Worm (Caenorhabditis elegans) whole organism, young adult: ENCODE results near the gene F23F12.13.

Source experiments
- B0019.2 ChIP-seq: fragments of 200-800 bp; sonication (Bioruptor generic); conservative IDR thresholded peaks from 2 replicates; pipeline ENCODE4 v1.3.6; 2022; ENCODE audit warnings: missing genetic modification reagents, missing genetic modification characterization, missing compliant biosample characterization
- D2030.7 ChIP-seq: fragments of 200-800 bp; sonication (Bioruptor generic); IDR thresholded peaks from 2 replicates; pipeline ENCODE4 v1.3.6; 2022; ENCODE audit warnings: missing genetic modification reagents, missing genetic modification characterization, missing compliant biosample characterization
- F10E7.11 ChIP-seq: sonication (generic microtip); optimal IDR thresholded peaks from 2 replicates; lab custom pipeline; 2017; ENCODE audit warnings: mild to moderate bottlenecking, missing genetic modification characterization, moderate library complexity, missing compliant biosample characterization
- F22D6.2 ChIP-seq: sonication (generic microtip); optimal IDR thresholded peaks from 2 replicates; lab custom pipeline; 2016; ENCODE audit warnings: mild to moderate bottlenecking, missing genetic modification characterization, missing compliant biosample characterization
- F52B5.7 ChIP-seq: sonication (generic microtip); optimal IDR thresholded peaks from 2 replicates; lab custom pipeline; 2016; ENCODE audit warnings: mild to moderate bottlenecking, missing genetic modification characterization, missing compliant biosample characterization
- F55B11.4 ChIP-seq: sonication (generic microtip); optimal IDR thresholded peaks from 2 replicates; lab custom pipeline; 2016; ENCODE audit warnings: missing compliant biosample characterization, missing genetic modification characterization, borderline replicate concordance; ENCODE audit not compliant: insufficient read depth
- Y67H2A.10 ChIP-seq: fragments of 200-800 bp; sonication (Bioruptor generic); conservative IDR thresholded peaks from 2 replicates; pipeline ENCODE4 v1.3.6; 2022; ENCODE audit warnings: missing genetic modification reagents, missing genetic modification characterization, missing compliant biosample characterization
- Y95B8A.8 ChIP-seq: fragments of 200-800 bp; sonication (Bioruptor generic); IDR thresholded peaks from 2 replicates; pipeline ENCODE4 v1.3.6; 2022; ENCODE audit warnings: missing genetic modification reagents, missing genetic modification characterization, missing compliant biosample characterization
- ZK185.1 ChIP-seq: sonication (generic microtip); optimal IDR thresholded peaks from 2 replicates; lab custom pipeline; 2016; ENCODE audit warnings: mild to moderate bottlenecking, missing genetic modification characterization, missing compliant biosample characterization; ENCODE audit not compliant: poor library complexity, severe bottlenecking
- ama-1 ChIP-seq, 3 experiments: fragments of 150-350 bp in 1 of 3; sonication (generic microtip) in 2 of 3; optimal IDR thresholded peaks; 2 replicates each; lab custom pipeline; 2014 to 2018; ENCODE audit warnings: missing biosample characterization in 2 of 3, missing genetic modification characterization in 2 of 3, missing genetic modification reagents in 2 of 3
- aptf-2 ChIP-seq: fragments of 200-800 bp; sonication (Bioruptor generic); conservative IDR thresholded peaks from 2 replicates; pipeline ENCODE4 v1.3.6; 2022; ENCODE audit warnings: missing genetic modification reagents, missing genetic modification characterization, missing compliant biosample characterization
- aptf-3 ChIP-seq: fragments of 200-800 bp; sonication (Bioruptor generic); IDR thresholded peaks from 2 replicates; pipeline ENCODE4 v1.3.6; 2022; ENCODE audit warnings: missing genetic modification characterization, missing compliant biosample characterization
- attf-6 ChIP-seq: fragments of 200-800 bp; sonication (Bioruptor generic); IDR thresholded peaks from 2 replicates; pipeline ENCODE4 v1.3.6; 2022; ENCODE audit warnings: missing genetic modification reagents, missing genetic modification characterization, missing compliant biosample characterization
- bed-1 ChIP-seq: fragments of 200-800 bp; sonication (Bioruptor generic); IDR thresholded peaks from 2 replicates; pipeline ENCODE4 v1.3.6; 2022; ENCODE audit warnings: missing genetic modification reagents, missing genetic modification characterization, missing compliant biosample characterization
- ccch-3 ChIP-seq: fragments of 200-800 bp; sonication (Bioruptor generic); optimal IDR thresholded peaks from 2 replicates; lab custom pipeline; 2018; ENCODE audit warnings: mild to moderate bottlenecking, missing genetic modification characterization, missing compliant biosample characterization
- ceh-27 ChIP-seq: fragments of 200-800 bp; sonication (Bioruptor generic); optimal IDR thresholded peaks from 2 replicates; lab custom pipeline; 2018; ENCODE audit warnings: mild to moderate bottlenecking, missing genetic modification characterization, moderate library complexity, missing compliant biosample characterization
- chd-7 ChIP-seq: sonication (generic microtip); optimal IDR thresholded peaks from 2 replicates; lab custom pipeline; 2016; ENCODE audit warnings: mild to moderate bottlenecking, missing genetic modification characterization, moderate library complexity, missing compliant biosample characterization
- die-1 ChIP-seq: sonication (generic microtip); optimal IDR thresholded peaks from 2 replicates; lab custom pipeline; 2016; ENCODE audit warnings: missing genotype, mild to moderate bottlenecking, missing genetic modification characterization, missing compliant biosample characterization
- egl-18 ChIP-seq: fragments of 200-800 bp; sonication (Bioruptor generic); IDR thresholded peaks from 2 replicates; pipeline ENCODE4 v1.3.6; 2022; ENCODE audit warnings: missing genetic modification reagents, missing genetic modification characterization, missing compliant biosample characterization
- egrh-3 ChIP-seq: fragments of 200-800 bp; sonication (Bioruptor generic); IDR thresholded peaks from 2 replicates; pipeline ENCODE4 v1.3.6; 2022; ENCODE audit warnings: missing genetic modification reagents, missing genetic modification characterization, missing compliant biosample characterization
- ekl-4 ChIP-seq: fragments of 200-800 bp; sonication (Bioruptor generic); IDR thresholded peaks from 2 replicates; pipeline ENCODE4 v1.3.6; 2022; ENCODE audit warnings: missing genetic modification reagents, missing genetic modification characterization, missing compliant biosample characterization
- fkh-3 ChIP-seq: sonication (generic microtip); optimal IDR thresholded peaks from 2 replicates; lab custom pipeline; 2016; ENCODE audit warnings: mild to moderate bottlenecking, missing genetic modification characterization, missing compliant biosample characterization
- him-1 ChIP-seq: sonication (generic microtip); optimal IDR thresholded peaks from 2 replicates; lab custom pipeline; 2016; ENCODE audit warnings: missing genotype, missing genetic modification reagents, missing genetic modification characterization, missing compliant biosample characterization
- hmg-1.2 ChIP-seq: fragments of 200-800 bp; sonication (Bioruptor generic); IDR thresholded peaks from 2 replicates; pipeline ENCODE4 v1.3.6; 2022; ENCODE audit warnings: missing genetic modification reagents, missing genetic modification characterization, missing compliant biosample characterization
- hmg-20 ChIP-seq: fragments of 200-800 bp; sonication (Bioruptor generic); IDR thresholded peaks from 2 replicates; pipeline ENCODE4 v1.3.6; 2022; ENCODE audit warnings: missing genetic modification reagents, missing genetic modification characterization, missing compliant biosample characterization
- let-526 ChIP-seq: fragments of 200-800 bp; sonication (Bioruptor generic); IDR thresholded peaks from 2 replicates; pipeline ENCODE4 v1.3.6; 2022; ENCODE audit warnings: missing genetic modification reagents, missing genetic modification characterization, missing compliant biosample characterization
- let-607 ChIP-seq, 2 experiments: fragments of 200-800 bp in 1 of 2; sonication (Bioruptor generic) in 1 of 2; sonication (generic microtip) in 1 of 2; optimal IDR thresholded peaks; 2 replicates each; lab custom pipeline; 2016 to 2018; ENCODE audit warnings: mild to moderate bottlenecking in 2 of 2, missing compliant biosample characterization in 2 of 2, missing genetic modification characterization in 2 of 2, moderate library complexity in 2 of 2, missing genotype in 1 of 2
- lin-54 ChIP-seq: fragments of 200-800 bp; sonication (Bioruptor generic); optimal IDR thresholded peaks from 2 replicates; lab custom pipeline; 2018; ENCODE audit warnings: mild to moderate bottlenecking, missing genetic modification characterization, missing compliant biosample characterization
- lsy-27 ChIP-seq: sonication (generic microtip); optimal IDR thresholded peaks from 2 replicates; lab custom pipeline; 2017; ENCODE audit warnings: missing genetic modification characterization, mild to moderate bottlenecking, missing compliant biosample characterization, antibody characterized with exemption, missing genotype, borderline replicate concordance; ENCODE audit not compliant: insufficient read depth
- madf-6 ChIP-seq: fragments of 200-800 bp; sonication (Bioruptor generic); IDR thresholded peaks from 2 replicates; pipeline ENCODE4 v1.3.6; 2022; ENCODE audit warnings: missing genetic modification reagents, missing genetic modification characterization, missing compliant biosample characterization
- nfya-1 ChIP-seq: sonication (generic microtip); optimal IDR thresholded peaks from 2 replicates; lab custom pipeline; 2017; ENCODE audit warnings: antibody characterized with exemption, missing compliant biosample characterization, missing genetic modification characterization, borderline replicate concordance; ENCODE audit not compliant: insufficient read depth
- nhr-179 ChIP-seq: sonication (generic microtip); optimal IDR thresholded peaks from 2 replicates; lab custom pipeline; 2016; ENCODE audit warnings: mild to moderate bottlenecking, missing genetic modification characterization, missing compliant biosample characterization
- nhr-90 ChIP-seq: sonication (generic microtip); optimal IDR thresholded peaks from 2 replicates; lab custom pipeline; 2016; ENCODE audit warnings: missing genotype, mild to moderate bottlenecking, missing genetic modification characterization, missing compliant biosample characterization
- pha-4 ChIP-seq: fragments of 150-350 bp; sonication (generic microtip); optimal IDR thresholded peaks from 2 replicates; lab custom pipeline; 2014; ENCODE audit warnings: missing biosample characterization, missing genetic modification reagents, missing genetic modification characterization
- sea-2 ChIP-seq: fragments of 200-800 bp; sonication (Bioruptor generic); IDR thresholded peaks from 2 replicates; pipeline ENCODE4 v1.3.6; 2022; ENCODE audit warnings: missing genetic modification characterization, missing compliant biosample characterization
- snpc-1.1 ChIP-seq: sonication (generic microtip); optimal IDR thresholded peaks from 2 replicates; lab custom pipeline; 2017; ENCODE audit warnings: missing genetic modification characterization, mild to moderate bottlenecking, missing compliant biosample characterization, antibody characterized with exemption, moderate library complexity, missing genotype, missing genetic modification reagents; ENCODE audit not compliant: insufficient read depth
- snpc-3.4 ChIP-seq: sonication (generic microtip); optimal IDR thresholded peaks from 2 replicates; lab custom pipeline; 2017; ENCODE audit warnings: missing genetic modification characterization, mild to moderate bottlenecking, missing compliant biosample characterization, antibody characterized with exemption, moderate library complexity, missing genotype, missing genetic modification reagents
- snpc-4 ChIP-seq, 5 experiments: fragments of 150-350 bp in 1 of 5; sonication (generic microtip) in 4 of 5; optimal IDR thresholded peaks; 2 replicates each; lab custom pipeline; 2014 to 2018; ENCODE audit warnings: missing genetic modification characterization in 5 of 5, missing biosample characterization in 3 of 5, antibody characterized with exemption in 2 of 5, mild to moderate bottlenecking in 2 of 5, missing compliant biosample characterization in 2 of 5, missing genotype in 2 of 5, moderate library complexity in 2 of 5, missing genetic modification reagents in 1 of 5
- tbx-9 ChIP-seq: sonication (generic microtip); optimal IDR thresholded peaks from 2 replicates; lab custom pipeline; 2016; ENCODE audit warnings: borderline replicate concordance, missing genetic modification characterization, inconsistent platforms, missing compliant biosample characterization
- unc-62 ChIP-seq: fragments of 150-350 bp; optimal IDR thresholded peaks from 2 replicates; lab custom pipeline; 2014; ENCODE audit warnings: missing biosample characterization, missing genetic modification reagents, missing genetic modification characterization
- xnd-1 ChIP-seq: sonication (generic microtip); optimal IDR thresholded peaks from 2 replicates; lab custom pipeline; 2016; ENCODE audit warnings: missing genotype, missing genetic modification reagents, missing genetic modification characterization, missing compliant biosample characterization
- zim-3 ChIP-seq: sonication (generic microtip); optimal IDR thresholded peaks from 2 replicates; lab custom pipeline; 2017; ENCODE audit warnings: mild to moderate bottlenecking, missing genetic modification characterization, moderate library complexity, missing compliant biosample characterization
- ztf-26 ChIP-seq: sonication (generic microtip); optimal IDR thresholded peaks from 2 replicates; lab custom pipeline; 2017; ENCODE audit warnings: missing genetic modification characterization, missing compliant biosample characterization
- ztf-6 ChIP-seq: fragments of 200-800 bp; sonication (Bioruptor generic); IDR thresholded peaks from 2 replicates; pipeline ENCODE4 v1.3.6; 2022; ENCODE audit warnings: missing genetic modification reagents, missing genetic modification characterization, missing compliant biosample characterization

Gene F23F12.13

DNA sequence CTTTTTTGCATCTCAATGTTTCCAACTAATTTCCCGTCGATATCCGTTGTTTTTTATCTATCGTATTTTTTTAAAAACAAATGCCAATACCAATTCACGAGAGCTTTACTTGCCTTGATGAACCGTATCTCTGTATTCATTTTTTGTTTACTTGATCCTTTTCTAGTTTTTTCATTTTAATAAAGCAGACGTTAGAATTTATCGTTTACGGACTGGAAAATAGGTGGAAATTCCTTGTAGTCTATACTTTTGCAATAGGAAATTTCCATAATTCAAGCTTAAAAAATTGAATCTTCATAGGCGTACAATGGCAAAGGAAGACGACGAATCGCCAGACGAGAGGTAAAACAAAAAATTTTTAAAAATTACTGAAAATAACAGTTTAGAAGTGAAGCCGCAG is 35.7 kb upstream of the F23F12.13 start, which contains the start of gene algn-1:
Gene algn-1, plus strand, starts transcription at position 301 of the 400 bp plus-strand sequence.
- TF ChIP-seq let-526 (GFP tag; lab: Robert Waterston, UW) (no peak), F55B11.4 (tag; lab: Kevin White, UChicago) (no peak), unc-62 (GFP tag; lab: Kevin White, UChicago) (no peak), ama-1 (optimal IDR thresholded peaks at IDR 0.05; lab: Kevin White, UChicago) (no peak), ama-1 (GFP tag; optimal IDR thresholded peaks at IDR 0.05; lab: Kevin White, UChicago) (no peak), tbx-9 (no peak), hmg-1.2 (GFP tag; lab: Robert Waterston, UW) (no peak), pha-4 (tag; lab: Kevin White, UChicago) (no peak), nhr-90 (tag; lab: Kevin White, UChicago) (no peak), D2030.7 (GFP tag; lab: Robert Waterston, UW) (no peak), ztf-26 (tag; lab: Kevin White, UChicago) (no peak), ZK185.1 (no peak), F10E7.11 (tag; lab: Kevin White, UChicago) (no peak), snpc-1.1 (tag; lab: Kevin White, UChicago) (no peak), aptf-3 (GFP tag; lab: Robert Waterston, UW) (no peak), nfya-1 (tag; lab: Kevin White, UChicago) (no peak)
- TF ChIP-seq, all 124 proteins: peak for 0

DNA sequence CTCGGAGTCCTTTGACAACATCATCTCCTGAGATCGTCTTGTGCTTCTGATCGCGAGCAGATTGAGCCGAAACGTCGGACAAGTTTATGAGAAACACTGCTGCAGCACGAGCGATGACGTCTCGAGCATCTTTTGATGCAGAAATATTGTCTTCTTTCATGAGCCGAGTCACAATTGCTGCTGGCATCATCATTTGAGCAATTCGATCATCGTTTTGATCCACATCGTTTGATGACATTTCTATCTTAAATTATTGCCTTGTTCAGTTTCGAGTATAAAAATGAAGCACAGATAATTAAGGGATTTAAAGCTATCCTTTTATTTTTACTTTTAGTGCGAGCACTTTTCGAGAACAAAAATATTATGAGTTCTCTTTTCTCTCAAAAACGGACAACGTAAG is 32.9 kb upstream of the F23F12.13 start, which contains the start of gene T26A5.8:
Gene T26A5.8, minus strand, starts transcription at position 247 of the 400 bp plus-strand sequence.
- TF ChIP-seq snpc-4 (GFP tag; optimal IDR thresholded peaks at IDR 0.05; lab: Kevin White, UChicago) (no peak), snpc-4 (tag; optimal IDR thresholded peaks at IDR 0.05; lab: Kevin White, UChicago) (peak in 2 of 4 experiments; percentile 10 to 19), snpc-1.1 (tag; lab: Kevin White, UChicago) (no peak), him-1 (no peak), ztf-6 (no peak), attf-6 (GFP tag; lab: Robert Waterston, UW) (peak; percentile 31; the same call in 1 of the 2 replicates), F52B5.7 (tag; lab: Kevin White, UChicago) (peak; percentile 73), snpc-3.4 (tag; lab: Kevin White, UChicago) (peak; percentile 73), bed-1 (GFP tag; lab: Robert Waterston, UW) (no peak), sea-2 (no peak), let-607 (tag; optimal IDR thresholded peaks at IDR 0.05; lab: Kevin White, UChicago) (peak in 1 of 2 experiments; percentile 24), egrh-3 (GFP tag; lab: Robert Waterston, UW) (no peak), Y67H2A.10 (GFP tag; lab: Robert Waterston, UW) (no peak), lin-54 (peak; percentile 63), ama-1 (optimal IDR thresholded peaks at IDR 0.05; lab: Kevin White, UChicago) (peak; percentile 10), ama-1 (GFP tag; optimal IDR thresholded peaks at IDR 0.05; lab: Kevin White, UChicago) (peak in 1 of 2 experiments; percentile 33), egl-18 (GFP tag; lab: Robert Waterston, UW) (0 out of 2 replicates have a peak, but pooled peaks have one; percentile 42), nhr-179 (tag; lab: Kevin White, UChicago) (no peak), F10E7.11 (tag; lab: Kevin White, UChicago) (peak; percentile 68), ccch-3 (GFP tag; lab: Kevin White, UChicago) (no peak), ceh-27 (GFP tag; lab: Kevin White, UChicago) (no peak), aptf-2 (no peak), lsy-27 (tag; lab: Kevin White, UChicago) (no peak), xnd-1 (tag; lab: Kevin White, UChicago) (no peak), Y95B8A.8 (GFP tag; lab: Robert Waterston, UW) (0 out of 2 replicates have a peak, but pooled peaks have one; percentile 12), die-1 (tag; lab: Kevin White, UChicago) (peak; percentile 51), zim-3 (tag; lab: Kevin White, UChicago) (peak; percentile 50), hmg-20 (no peak), chd-7 (tag; lab: Kevin White, UChicago) (peak; percentile 5), F22D6.2 (tag; lab: Kevin White, UChicago) (no peak), B0019.2 (GFP tag; lab: Robert Waterston, UW) (no peak), fkh-3 (tag; lab: Kevin White, UChicago) (no peak), ekl-4 (GFP tag; lab: Robert Waterston, UW) (peak; percentile 88), madf-6 (peak; percentile 65)
